Fruit fly (Drosophila melanogaster): ENCODE data around the gene HIP.

Gene HIP

dm6 chrX:3837628-3838027 lies 38.7 kb downstream of the HIP start (continued):
- TF ChIP-seq cg (GFP tag; optimal IDR thresholded peaks at IDR 0.05) (no peak), CG10959 (GFP tag; IDR thresholded peaks at IDR 0.05) (peak; percentile 35; the same call in 1 of the 2 replicates), CG10147 (GFP tag; optimal IDR thresholded peaks at IDR 0.05) (no peak), CG12219 (GFP tag; optimal IDR thresholded peaks at IDR 0.05) (no peak), Deaf1 (tag; optimal IDR thresholded peaks at IDR 0.05) (no peak), pan (optimal IDR thresholded peaks at IDR 0.05) (no peak), pan (GFP tag; optimal IDR thresholded peaks at IDR 0.05 in 1 of 2, IDR thresholded peaks at IDR 0.05 in 1 of 2) (no peak), CG10366 (GFP tag; IDR thresholded peaks at IDR 0.05) (no peak), prd (optimal IDR thresholded peaks at IDR 0.05) (no peak), prd (GFP tag; IDR thresholded peaks at IDR 0.05) (peak; percentile 58; the same call in 2 of the 3 replicates), CG2712 (tag; optimal IDR thresholded peaks at IDR 0.05) (peak; percentile 10), sima (GFP tag; optimal IDR thresholded peaks at IDR 0.05) (no peak), croc (GFP tag; conservative IDR thresholded peaks at IDR 0.05) (no peak), Dref (GFP tag; IDR thresholded peaks at IDR 0.05) (no peak), inv (GFP tag; IDR thresholded peaks at IDR 0.05; ENCODE audit: partially characterized antibody) (no peak), Atf3 (GFP tag; optimal IDR thresholded peaks at IDR 0.05) (no peak), CG11504 (tag; optimal IDR thresholded peaks at IDR 0.05) (no peak), bbx (GFP tag; IDR thresholded peaks at IDR 0.05; ENCODE audit: partially characterized antibody) (no peak), Dad (GFP tag; optimal IDR thresholded peaks at IDR 0.05) (no peak), br (optimal IDR thresholded peaks at IDR 0.05) (no peak), ind (GFP tag; optimal IDR thresholded peaks at IDR 0.05) (no peak), CG13775 (GFP tag; optimal IDR thresholded peaks at IDR 0.05) (no peak), bsh (GFP tag; optimal IDR thresholded peaks at IDR 0.05) (no peak), D19B (GFP tag; optimal IDR thresholded peaks at IDR 0.05) (no peak), sob (GFP tag; IDR thresholded peaks at IDR 0.05) (no peak), exex (tag; optimal IDR thresholded peaks at IDR 0.05) (no peak), CTCF (GFP tag; optimal IDR thresholded peaks at IDR 0.05) (no peak), gcm2 (GFP tag; optimal IDR thresholded peaks at IDR 0.05) (no peak), CG3407 (GFP tag; optimal IDR thresholded peaks at IDR 0.05) (no peak), Sry-δ (GFP tag; optimal IDR thresholded peaks at IDR 0.05) (no peak), CG17328 (GFP tag; IDR thresholded peaks at IDR 0.05) (no peak), CG31388 (GFP tag; optimal IDR thresholded peaks at IDR 0.05) (no peak), ERR (GFP tag; optimal IDR thresholded peaks at IDR 0.05) (no peak), CG17829 (tag; optimal IDR thresholded peaks at IDR 0.05) (peak; percentile 1), CG9727 (GFP tag; optimal IDR thresholded peaks at IDR 0.05) (peak; percentile 4), CG11695 (GFP tag; IDR thresholded peaks at IDR 0.05) (no peak), pb (GFP tag; optimal IDR thresholded peaks at IDR 0.05) (no peak), aop (GFP tag; IDR thresholded peaks at IDR 0.05) (no peak), CG2875 (GFP tag; optimal IDR thresholded peaks at IDR 0.05) (no peak), Optix (GFP tag; IDR thresholded peaks at IDR 0.05) (no peak), YL-1 (GFP tag; optimal IDR thresholded peaks at IDR 0.05) (no peak), Dip2 (GFP tag; IDR thresholded peaks at IDR 0.05) (no peak), ssp (GFP tag; IDR thresholded peaks at IDR 0.05) (no peak), cato (GFP tag; optimal IDR thresholded peaks at IDR 0.05; ENCODE audit: borderline replicate concordance) (no peak), sens-2 (GFP tag; IDR thresholded peaks at IDR 0.05) (no peak), Med (GFP tag) (peak; percentile 12), mirr (GFP tag; optimal IDR thresholded peaks at IDR 0.05) (no peak), ewg (GFP tag; optimal IDR thresholded peaks at IDR 0.05) (no peak), tin (GFP tag; optimal IDR thresholded peaks at IDR 0.05) (no peak), kni (GFP tag; optimal IDR thresholded peaks at IDR 0.05) (peak; percentile 48), CG9876 (GFP tag; optimal IDR thresholded peaks at IDR 0.05) (no peak), CG1647 (GFP tag; optimal IDR thresholded peaks at IDR 0.05) (no peak), CG3163 (GFP tag; optimal IDR thresholded peaks at IDR 0.05) (no peak), gem (tag; optimal IDR thresholded peaks at IDR 0.05) (peak; percentile 28)
